2 fruit fly cellular contexts compared by ENCODE assay signal in genomic region chr3R:8969926-8970306, dm6.
TF ChIP-seq lines count a peak whose summit lies in the region.

No protein-coding gene starts in this region.

- TF ChIP-seq CTCF in whole organism, embryonic (GFP tag; optimal IDR thresholded peaks at IDR 0.05; lab: Kevin White, UChicago) = no peak

TF ChIP-seq in whole organism, embryonic, 481 proteins besides CTCF, POLR2A, EP300 and RAD21:
- TF ChIP-seq Dip3 (GFP tag; optimal IDR thresholded peaks at IDR 0.05; lab: Kevin White, UChicago) (no peak), CG7963 (GFP tag; IDR thresholded peaks at IDR 0.05; lab: Robert Waterston, UW; ENCODE audit: partially characterized antibody) (no peak), Doc2 (GFP tag; IDR thresholded peaks at IDR 0.05; lab: Robert Waterston, UW) (no peak), trem (tag; optimal IDR thresholded peaks at IDR 0.05; lab: Kevin White, UChicago) (no peak), Sox102F (GFP tag; optimal IDR thresholded peaks at IDR 0.05; lab: Kevin White, UChicago) (peak; percentile 24), gsb (GFP tag; IDR thresholded peaks at IDR 0.05; lab: Robert Waterston, UW) (no peak), CG4617 (GFP tag; optimal IDR thresholded peaks at IDR 0.05; lab: Kevin White, UChicago; ENCODE audit: borderline replicate concordance) (no peak), CG2712 (tag; optimal IDR thresholded peaks at IDR 0.05; lab: Kevin White, UChicago) (peak; percentile 20), Asciz (GFP tag; optimal IDR thresholded peaks at IDR 0.05; lab: Kevin White, UChicago) (no peak), kni (GFP tag; optimal IDR thresholded peaks at IDR 0.05; lab: Kevin White, UChicago) (peak; percentile 8), fd96Cb (tag; optimal IDR thresholded peaks at IDR 0.05; lab: Kevin White, UChicago) (no peak), CoRest (tag; optimal IDR thresholded peaks at IDR 0.05; lab: Kevin White, UChicago) (no peak), Dll (GFP tag; IDR thresholded peaks at IDR 0.05; lab: Robert Waterston, UW; ENCODE audit: partially characterized antibody) (no peak), grau (tag; optimal IDR thresholded peaks at IDR 0.05; lab: Kevin White, UChicago) (no peak), Sox100B (GFP tag; optimal IDR thresholded peaks at IDR 0.05; lab: Kevin White, UChicago) (no peak), MBD-R2 (GFP tag; IDR thresholded peaks at IDR 0.05; lab: Robert Waterston, UW) (no peak), gem (tag; optimal IDR thresholded peaks at IDR 0.05; lab: Kevin White, UChicago) (peak; percentile 21), Opbp (GFP tag; IDR thresholded peaks at IDR 0.05; lab: Robert Waterston, UW; ENCODE audit: partially characterized antibody) (no peak)

TF ChIP-seq in whole organism, prepupa, 60 proteins besides CTCF, POLR2A, EP300 and RAD21:
- TF ChIP-seq vri (GFP tag; optimal IDR thresholded peaks at IDR 0.05; lab: Kevin White, UChicago) = no peak
- peak; percentile 13 for TF ChIP-seq Hr4 (GFP tag; optimal IDR thresholded peaks at IDR 0.05; lab: Kevin White, UChicago)
- TF ChIP-seq achi (GFP tag; optimal IDR thresholded peaks at IDR 0.05; lab: Kevin White, UChicago) = no peak
- TF ChIP-seq CG11294 (GFP tag; IDR thresholded peaks at IDR 0.05; lab: Robert Waterston, UW) = no peak
- TF ChIP-seq salr (GFP tag; optimal IDR thresholded peaks at IDR 0.05; lab: Kevin White, UChicago) = no peak
- TF ChIP-seq CG7368 (GFP tag; optimal IDR thresholded peaks at IDR 0.05; lab: Kevin White, UChicago) = no peak
- TF ChIP-seq net (GFP tag; optimal IDR thresholded peaks at IDR 0.05; lab: Kevin White, UChicago) = no peak
- no peak for TF ChIP-seq CG3032 (tag; optimal IDR thresholded peaks at IDR 0.05; lab: Kevin White, UChicago)
- TF ChIP-seq Hr39 (GFP tag; optimal IDR thresholded peaks at IDR 0.05; lab: Kevin White, UChicago) = peak; percentile 21
- TF ChIP-seq svp (GFP tag; lab: Kevin White, UChicago) = peak; percentile 76
- no peak for TF ChIP-seq CG11762 (GFP tag; optimal IDR thresholded peaks at IDR 0.05; lab: Kevin White, UChicago; ENCODE audit: insufficient read depth)
- TF ChIP-seq Met (GFP tag; optimal IDR thresholded peaks at IDR 0.05; lab: Kevin White, UChicago) = peak; percentile 57
- TF ChIP-seq CG6792 (GFP tag; optimal IDR thresholded peaks at IDR 0.05; lab: Kevin White, UChicago) = no peak
- TF ChIP-seq Eip75B (GFP tag; optimal IDR thresholded peaks at IDR 0.05; lab: Kevin White, UChicago) = no peak
- TF ChIP-seq esn (GFP tag; optimal IDR thresholded peaks at IDR 0.05; lab: Kevin White, UChicago) = peak; percentile 46
- no peak for TF ChIP-seq CG8119 (GFP tag; IDR thresholded peaks at IDR 0.05; lab: Robert Waterston, UW)
- no peak for TF ChIP-seq ss (GFP tag; optimal IDR thresholded peaks at IDR 0.05; lab: Kevin White, UChicago)
- TF ChIP-seq CG6163 (GFP tag; IDR thresholded peaks at IDR 0.05; lab: Robert Waterston, UW) = peak; percentile 34; the same call in 1 of the 3 replicates
- TF ChIP-seq CG3919 (GFP tag; optimal IDR thresholded peaks at IDR 0.05; lab: Kevin White, UChicago) = no peak
- no peak for TF ChIP-seq CG34406 (GFP tag; optimal IDR thresholded peaks at IDR 0.05; lab: Kevin White, UChicago)
- TF ChIP-seq dac (GFP tag; optimal IDR thresholded peaks at IDR 0.05; lab: Kevin White, UChicago) = no peak
- TF ChIP-seq lz (GFP tag; optimal IDR thresholded peaks at IDR 0.05; lab: Kevin White, UChicago) = peak; percentile 10
- no peak for TF ChIP-seq topi (GFP tag; optimal IDR thresholded peaks at IDR 0.05; lab: Kevin White, UChicago)
- TF ChIP-seq CG8632 (GFP tag; optimal IDR thresholded peaks at IDR 0.05; lab: Kevin White, UChicago) = peak; percentile 5
- TF ChIP-seq CG6854 (GFP tag; optimal IDR thresholded peaks at IDR 0.05; lab: Kevin White, UChicago) = no peak
- TF ChIP-seq Hr38 (GFP tag; optimal IDR thresholded peaks at IDR 0.05; lab: Kevin White, UChicago) = no peak
- peak; percentile 28 for TF ChIP-seq Sox102F (GFP tag; optimal IDR thresholded peaks at IDR 0.05; lab: Kevin White, UChicago)
- TF ChIP-seq CG11902 (GFP tag; optimal IDR thresholded peaks at IDR 0.05; lab: Kevin White, UChicago) = no peak
- peak; percentile 50 for TF ChIP-seq CG32006 (GFP tag; optimal IDR thresholded peaks at IDR 0.05; lab: Kevin White, UChicago)
- no peak for TF ChIP-seq spab (GFP tag; optimal IDR thresholded peaks at IDR 0.05; lab: Kevin White, UChicago)
- TF ChIP-seq CG8319 (GFP tag; optimal IDR thresholded peaks at IDR 0.05; lab: Kevin White, UChicago) = no peak
- no peak for TF ChIP-seq CG10631 (GFP tag; optimal IDR thresholded peaks at IDR 0.05; lab: Kevin White, UChicago)
- TF ChIP-seq Sox14 (GFP tag; optimal IDR thresholded peaks at IDR 0.05; lab: Kevin White, UChicago) = no peak
- no peak for TF ChIP-seq cyc (GFP tag; optimal IDR thresholded peaks at IDR 0.05; lab: Kevin White, UChicago)
- peak; percentile 41 for TF ChIP-seq Smox (GFP tag; optimal IDR thresholded peaks at IDR 0.05; lab: Kevin White, UChicago)
- no peak for TF ChIP-seq eg (GFP tag; IDR thresholded peaks at IDR 0.05; lab: Robert Waterston, UW)
- no peak for TF ChIP-seq CG16779 (tag; optimal IDR thresholded peaks at IDR 0.05; lab: Kevin White, UChicago)
- no peak for TF ChIP-seq CG9139 (GFP tag; optimal IDR thresholded peaks at IDR 0.05; lab: Kevin White, UChicago)
- no peak for TF ChIP-seq fd59A (GFP tag; optimal IDR thresholded peaks at IDR 0.05; lab: Kevin White, UChicago)
- TF ChIP-seq CG10669 (GFP tag; optimal IDR thresholded peaks at IDR 0.05; lab: Kevin White, UChicago) = no peak
- TF ChIP-seq Ets21C (GFP tag; optimal IDR thresholded peaks at IDR 0.05; lab: Kevin White, UChicago) = no peak
- TF ChIP-seq Eip78C (GFP tag; lab: Kevin White, UChicago) = peak; percentile 75
- no peak for TF ChIP-seq CG6808 (GFP tag; optimal IDR thresholded peaks at IDR 0.05; lab: Kevin White, UChicago)
- TF ChIP-seq CG6276 (GFP tag; optimal IDR thresholded peaks at IDR 0.05; lab: Kevin White, UChicago) = no peak
- TF ChIP-seq CG15336 (GFP tag; IDR thresholded peaks at IDR 0.05; lab: Robert Waterston, UW) = no peak
- TF ChIP-seq CG1621 (tag; optimal IDR thresholded peaks at IDR 0.05; lab: Kevin White, UChicago) = no peak
- TF ChIP-seq Ets96B (tag; optimal IDR thresholded peaks at IDR 0.05; lab: Kevin White, UChicago) = no peak
- no peak for TF ChIP-seq Sox15 (GFP tag; optimal IDR thresholded peaks at IDR 0.05; lab: Kevin White, UChicago)
- peak; percentile 20 for TF ChIP-seq OdsH (GFP tag; optimal IDR thresholded peaks at IDR 0.05; lab: Kevin White, UChicago)
- no peak for TF ChIP-seq fd85E (GFP tag; optimal IDR thresholded peaks at IDR 0.05; lab: Kevin White, UChicago)
- TF ChIP-seq Lpt (GFP tag; optimal IDR thresholded peaks at IDR 0.05; lab: Kevin White, UChicago) = no peak
- no peak for TF ChIP-seq Gug (GFP tag; IDR thresholded peaks at IDR 0.05; lab: Robert Waterston, UW)
- peak; percentile 13 for TF ChIP-seq acj6 (GFP tag; optimal IDR thresholded peaks at IDR 0.05; lab: Kevin White, UChicago)
- no peak for TF ChIP-seq Eip93F (GFP tag; optimal IDR thresholded peaks at IDR 0.05; lab: Kevin White, UChicago)
- no peak for TF ChIP-seq Blimp-1 (GFP tag; optimal IDR thresholded peaks at IDR 0.05; lab: Kevin White, UChicago)
- no peak for TF ChIP-seq CG4318 (GFP tag; optimal IDR thresholded peaks at IDR 0.05; lab: Kevin White, UChicago)
- peak; percentile 15 for TF ChIP-seq pdm3 (GFP tag; optimal IDR thresholded peaks at IDR 0.05; lab: Kevin White, UChicago)
- TF ChIP-seq CG31627 (GFP tag; optimal IDR thresholded peaks at IDR 0.05; lab: Kevin White, UChicago) = no peak
- no peak for TF ChIP-seq dsx (GFP tag; optimal IDR thresholded peaks at IDR 0.05; lab: Kevin White, UChicago; ENCODE audit: poor library complexity, severe bottlenecking)
- TF ChIP-seq fkh (GFP tag; optimal IDR thresholded peaks at IDR 0.05; lab: Kevin White, UChicago) = no peak
TF ChIP-seq in whole organism, prepupa: peak in this region for 15.

Comparison
In these comparisons a context has a peak if more than half of its experiments do, and no peak if none do; other contexts are left out.
1. Of the 7 proteins assayed by ChIP-seq in both whole organism, embryonic and whole organism, prepupa: peak only in whole organism, embryonic: none; only in whole organism, prepupa: Hr39; in both: Sox102F; in neither: 5.